Worm (Caenorhabditis elegans): ENCODE measurements around the gene ttr-12.

The ttr-12 gene

DNA sequence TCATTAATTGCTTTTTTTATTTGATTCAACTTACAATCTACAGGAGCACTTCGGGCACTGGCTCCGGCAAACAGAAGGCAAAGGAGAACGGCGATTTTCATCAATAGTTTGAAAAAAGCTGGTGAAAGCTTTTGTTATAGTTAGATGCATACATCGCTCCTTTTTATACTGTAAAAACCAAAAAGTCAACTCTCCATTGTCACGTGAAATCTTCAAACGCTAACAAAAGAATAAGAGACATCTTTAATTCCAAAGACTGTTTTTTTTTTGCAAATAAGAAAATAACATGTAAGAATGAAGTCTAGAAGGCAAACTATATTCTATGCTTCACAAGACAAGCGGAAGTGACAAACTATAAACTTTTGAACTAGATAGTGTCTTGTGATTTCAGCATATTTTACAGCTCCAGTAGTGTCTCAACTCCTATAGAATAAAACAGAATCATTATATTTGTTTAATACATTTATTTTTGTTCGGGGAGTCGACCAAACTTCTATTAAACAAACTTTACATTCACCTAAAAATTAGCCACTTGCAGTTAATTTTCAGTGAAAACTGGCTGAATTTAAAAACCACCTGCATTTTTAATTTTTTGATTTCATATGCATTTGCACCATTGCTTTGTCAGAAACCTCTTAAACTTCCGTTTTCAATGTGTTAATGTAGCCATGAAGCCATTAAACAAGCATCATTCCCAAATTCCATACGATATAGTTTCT is 17.6 kb upstream of the ttr-12 start, which contains the start of the genes F46B3.9 and srz-18:
Gene F46B3.9 (minus strand): TSS at position 101 of the 719 bp plus-strand sequence.
Gene srz-18 (plus strand): TSS at position 669 of the 719 bp plus-strand sequence.
- TF ChIP-seq him-1 (tag; optimal IDR thresholded peaks at IDR 0.05) = no peak
- no peak for TF ChIP-seq dao-5 (tag; optimal IDR thresholded peaks at IDR 0.05)
- no peak for TF ChIP-seq W03F9.2 (tag; optimal IDR thresholded peaks at IDR 0.05)

DNA sequence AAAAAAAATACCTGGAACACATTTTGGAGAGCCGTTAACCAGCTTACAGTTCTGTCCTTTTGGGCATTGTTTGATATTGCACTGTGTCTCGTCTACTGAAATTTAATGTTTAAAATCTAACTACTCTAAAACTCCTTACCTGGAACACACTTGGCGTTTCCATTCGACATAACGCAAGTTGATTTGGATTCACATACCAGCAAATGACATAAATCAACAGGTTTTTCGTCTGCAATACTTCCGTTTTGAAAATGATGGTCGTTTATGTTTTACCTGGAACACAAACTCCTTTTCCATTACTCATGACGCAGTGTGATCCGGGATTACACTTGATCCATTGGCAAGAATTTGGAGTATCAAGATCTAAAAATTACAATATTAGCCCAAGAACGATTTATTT is 16.7 kb upstream of the ttr-12 start:
- TF ChIP-seq W03F9.2 (tag; optimal IDR thresholded peaks at IDR 0.05) (no peak), dao-5 (tag; optimal IDR thresholded peaks at IDR 0.05) (no peak), him-1 (tag; optimal IDR thresholded peaks at IDR 0.05) (no peak)

DNA sequence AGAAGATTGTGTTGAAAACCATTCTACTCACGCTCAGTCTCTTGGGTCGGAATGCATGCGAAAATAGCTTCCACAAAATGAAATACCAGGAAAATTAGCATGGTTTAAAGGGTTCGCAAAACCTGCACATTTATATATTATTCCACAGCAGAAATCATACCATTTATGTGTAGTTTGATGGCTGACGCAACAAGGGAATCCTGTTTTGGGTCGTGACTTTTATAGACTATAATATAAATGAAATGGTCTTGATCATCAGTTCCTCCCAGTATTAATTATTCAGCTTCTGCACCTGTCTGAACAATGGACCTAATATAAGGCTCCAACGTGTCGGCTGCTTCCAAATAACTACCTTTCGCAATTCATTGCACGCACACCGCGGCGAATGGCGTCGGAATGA is 14.5 kb upstream of the ttr-12 start, which contains the start of gene F46B3.8:
Gene F46B3.8 (minus strand): TSS at position 101 of the 400 bp plus-strand sequence.
- no peak for TF ChIP-seq W03F9.2 (tag; optimal IDR thresholded peaks at IDR 0.05)
- no peak for TF ChIP-seq dao-5 (tag; optimal IDR thresholded peaks at IDR 0.05)
- TF ChIP-seq him-1 (tag; optimal IDR thresholded peaks at IDR 0.05) = no peak

DNA sequence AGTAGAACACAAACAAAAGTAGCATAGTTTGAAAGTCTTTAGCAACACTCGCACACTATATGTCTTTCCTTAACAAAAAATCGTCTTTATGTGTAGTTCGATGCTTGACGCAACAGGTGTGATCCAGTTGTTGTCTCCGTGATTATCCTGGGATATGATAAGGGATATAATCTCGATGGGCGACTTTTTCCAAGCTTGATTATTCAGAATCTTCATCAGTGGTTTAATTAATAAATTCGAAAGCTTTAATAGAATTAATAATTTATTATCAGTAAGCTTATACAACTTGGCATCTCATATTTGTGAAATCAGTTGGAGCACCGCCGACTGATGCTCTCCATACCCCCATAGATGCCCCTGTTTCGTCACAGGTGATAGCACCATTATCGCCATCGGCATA is 10.0 kb upstream of the ttr-12 start, which contains the start of gene F46B3.7:
Gene F46B3.7 (minus strand): TSS at position 101 of the 400 bp plus-strand sequence.
- TF ChIP-seq W03F9.2 (tag; optimal IDR thresholded peaks at IDR 0.05) (no peak), dao-5 (tag; optimal IDR thresholded peaks at IDR 0.05) (no peak), him-1 (tag; optimal IDR thresholded peaks at IDR 0.05) (no peak)

DNA sequence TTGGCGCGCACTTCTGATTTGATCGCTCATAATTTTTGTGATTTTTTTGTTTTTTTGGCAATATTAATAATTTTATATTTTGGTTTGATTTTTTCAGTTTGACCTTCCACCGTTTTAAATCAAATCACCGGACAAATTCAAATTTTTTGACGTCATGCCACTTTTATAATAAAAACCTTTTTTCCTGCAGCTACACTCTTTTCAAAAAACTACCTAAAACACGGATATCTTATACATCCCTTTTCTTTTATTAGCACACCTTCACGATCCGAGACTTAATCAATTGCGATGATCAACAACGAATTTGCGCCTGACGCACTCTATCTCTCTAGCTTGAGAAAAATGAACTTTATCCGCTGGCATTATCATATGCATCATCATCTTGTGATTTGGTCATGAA is 906 bp upstream of the ttr-12 start, which contains the start of gene grd-2:
Gene grd-2 (plus strand): TSS at position 301 of the 400 bp plus-strand sequence.
- TF ChIP-seq him-1 (tag; optimal IDR thresholded peaks at IDR 0.05) (no peak), dao-5 (tag; optimal IDR thresholded peaks at IDR 0.05) (no peak), W03F9.2 (tag; optimal IDR thresholded peaks at IDR 0.05) (no peak)

DNA sequence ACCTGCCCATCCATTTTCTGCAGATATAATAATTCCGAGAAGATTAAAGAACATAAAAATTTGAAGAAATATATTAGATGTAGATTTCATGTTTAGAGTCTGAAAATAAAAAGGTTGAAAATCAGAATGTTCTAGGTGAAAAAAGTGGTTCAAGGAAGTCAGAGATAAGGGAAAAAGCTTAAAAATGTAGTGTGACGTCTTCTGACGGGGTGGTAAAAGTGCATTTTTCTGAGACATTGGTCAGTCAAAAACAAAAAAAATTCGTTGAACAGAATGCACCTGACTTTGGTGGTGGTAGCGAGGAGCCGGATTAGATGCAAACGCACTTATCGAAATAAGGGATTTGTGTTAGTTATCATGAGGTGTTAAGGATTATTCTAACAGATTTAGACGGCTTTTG is 2.0 kb downstream of the ttr-12 start, which contains the start of gene F46B3.23:
Gene F46B3.23 (minus strand): TSS at position 101 of the 400 bp plus-strand sequence.
- no peak for TF ChIP-seq dao-5 (tag; optimal IDR thresholded peaks at IDR 0.05)
- TF ChIP-seq W03F9.2 (tag; optimal IDR thresholded peaks at IDR 0.05) = no peak
- no peak for TF ChIP-seq him-1 (tag; optimal IDR thresholded peaks at IDR 0.05)

DNA sequence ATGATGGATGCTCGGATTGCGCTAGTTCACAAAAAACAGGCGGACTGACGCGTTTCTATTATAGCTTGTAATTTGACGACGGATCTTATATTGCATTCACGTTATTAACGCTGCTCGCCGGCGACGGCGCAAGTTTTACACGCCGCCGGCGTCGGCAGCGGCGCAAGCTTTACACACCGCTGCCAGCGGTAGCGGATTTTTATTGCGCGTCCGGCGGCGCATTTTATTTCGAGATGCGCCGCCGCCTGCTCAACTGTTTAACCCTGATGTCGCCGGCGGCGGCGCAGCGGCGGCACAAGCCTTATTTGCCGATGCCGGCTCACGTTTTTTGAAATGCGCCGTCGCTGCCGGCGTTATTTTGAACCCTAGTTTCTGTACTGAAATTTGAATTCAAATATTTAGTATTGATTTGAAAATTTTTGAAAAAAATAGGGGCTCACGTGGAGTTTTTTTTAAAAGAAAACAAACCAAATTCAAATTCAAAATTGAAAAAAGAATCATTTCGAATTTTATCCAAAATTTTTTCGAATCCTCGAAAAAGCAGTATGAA is 3.9 kb downstream of the ttr-12 start, which contains the start of gene ttr-57:
Gene ttr-57 (plus strand): TSS at position 500 of the 550 bp plus-strand sequence.
- no peak for TF ChIP-seq him-1 (tag; optimal IDR thresholded peaks at IDR 0.05)
- TF ChIP-seq dao-5 (tag; optimal IDR thresholded peaks at IDR 0.05) = no peak
- no peak for TF ChIP-seq W03F9.2 (tag; optimal IDR thresholded peaks at IDR 0.05)

DNA sequence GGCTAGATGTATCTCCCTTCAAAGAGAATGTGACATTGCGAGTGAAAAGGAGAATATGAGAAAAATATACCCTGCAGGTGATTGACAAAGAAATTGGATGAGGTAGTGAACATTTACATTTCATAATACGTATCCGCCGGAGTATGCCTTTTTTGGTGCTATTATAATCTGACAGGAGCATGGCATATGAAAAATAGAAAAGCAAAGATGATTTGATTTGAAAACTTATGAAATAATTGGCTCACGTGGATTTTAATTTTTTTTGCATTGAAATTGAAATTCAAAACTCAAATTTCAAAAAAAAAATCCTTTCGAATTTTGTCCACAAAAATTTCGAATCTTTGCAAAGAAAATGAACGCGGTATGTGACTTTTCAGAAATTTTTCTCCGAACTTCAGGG is 5.6 kb downstream of the ttr-12 start, which contains the start of gene ttr-11:
Gene ttr-11 (plus strand): TSS at position 301 of the 400 bp plus-strand sequence.
- TF ChIP-seq W03F9.2 (tag; optimal IDR thresholded peaks at IDR 0.05) = no peak
- TF ChIP-seq dao-5 (tag; optimal IDR thresholded peaks at IDR 0.05) = no peak
- no peak for TF ChIP-seq him-1 (tag; optimal IDR thresholded peaks at IDR 0.05)

DNA sequence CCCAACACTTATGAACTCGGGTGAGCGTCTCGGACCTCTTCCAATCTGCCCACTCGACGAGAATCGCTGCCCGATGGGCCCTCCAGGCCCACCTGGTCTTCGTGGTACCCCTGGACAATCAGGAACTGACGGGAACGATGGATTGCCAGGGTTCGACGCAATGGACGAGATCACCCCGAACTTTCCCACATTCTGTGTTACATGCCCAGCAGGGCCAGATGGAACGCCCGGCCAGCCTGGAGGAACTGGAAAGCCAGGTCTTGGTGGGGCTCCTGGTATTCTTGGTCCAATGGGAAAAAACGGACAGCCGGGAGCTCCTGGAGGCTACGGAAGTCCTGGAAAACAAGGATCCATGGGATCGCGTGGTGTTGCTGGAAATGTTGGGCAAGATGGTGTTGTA is 7.9 kb downstream of the ttr-12 start:
- TF ChIP-seq W03F9.2 (tag; optimal IDR thresholded peaks at IDR 0.05) (no peak), dao-5 (tag; optimal IDR thresholded peaks at IDR 0.05) (no peak), him-1 (tag; optimal IDR thresholded peaks at IDR 0.05) (no peak)

DNA sequence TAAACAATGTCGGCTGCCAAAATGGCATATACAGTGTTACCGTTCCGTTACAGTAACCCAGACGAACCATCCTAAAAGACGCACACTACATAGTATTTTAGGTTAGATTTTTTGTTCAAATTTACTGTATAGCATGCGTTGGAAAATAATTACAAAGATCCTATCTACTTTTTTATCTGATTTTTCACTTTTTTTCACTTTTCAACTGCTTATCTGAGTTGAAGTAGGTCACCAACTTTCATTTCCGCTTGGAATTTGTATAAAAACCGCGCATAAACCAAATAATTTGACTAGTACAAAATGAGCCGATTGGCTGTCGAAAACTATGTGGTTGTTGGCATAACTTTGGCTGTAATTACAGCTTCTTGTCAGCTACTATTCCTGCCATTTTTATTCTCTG is 8.8 kb downstream of the ttr-12 start, which contains the start of gene col-163:
Gene col-163 (plus strand): TSS at position 301 of the 400 bp plus-strand sequence.
- TF ChIP-seq him-1 (tag; optimal IDR thresholded peaks at IDR 0.05) = no peak
- TF ChIP-seq dao-5 (tag; optimal IDR thresholded peaks at IDR 0.05) = no peak

DNA sequence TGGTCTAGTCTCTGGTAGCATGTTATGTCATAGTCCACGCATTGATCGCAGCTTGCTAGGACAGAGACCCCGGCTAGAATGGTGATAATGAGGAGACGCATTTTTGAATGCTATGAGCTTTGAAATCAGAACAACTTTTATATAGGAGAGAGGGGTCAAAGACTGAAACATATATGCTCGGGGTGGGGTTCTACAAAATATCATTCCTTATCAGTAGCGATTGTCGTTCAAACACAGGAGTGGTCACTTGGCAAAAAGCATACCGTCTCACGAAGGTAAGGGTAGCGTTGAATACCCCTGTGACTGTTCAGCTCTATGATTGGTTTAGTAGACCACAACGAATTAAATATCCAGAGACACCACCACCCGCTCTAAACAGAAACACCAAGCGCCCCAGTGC is 11.5 kb downstream of the ttr-12 start, which contains the start of gene F46B3.1:
Gene F46B3.1 (minus strand): TSS at position 101 of the 400 bp plus-strand sequence.
- TF ChIP-seq dao-5 (tag; optimal IDR thresholded peaks at IDR 0.05) = no peak
- TF ChIP-seq W03F9.2 (tag; optimal IDR thresholded peaks at IDR 0.05) = no peak
- TF ChIP-seq him-1 (tag; optimal IDR thresholded peaks at IDR 0.05) = no peak

DNA sequence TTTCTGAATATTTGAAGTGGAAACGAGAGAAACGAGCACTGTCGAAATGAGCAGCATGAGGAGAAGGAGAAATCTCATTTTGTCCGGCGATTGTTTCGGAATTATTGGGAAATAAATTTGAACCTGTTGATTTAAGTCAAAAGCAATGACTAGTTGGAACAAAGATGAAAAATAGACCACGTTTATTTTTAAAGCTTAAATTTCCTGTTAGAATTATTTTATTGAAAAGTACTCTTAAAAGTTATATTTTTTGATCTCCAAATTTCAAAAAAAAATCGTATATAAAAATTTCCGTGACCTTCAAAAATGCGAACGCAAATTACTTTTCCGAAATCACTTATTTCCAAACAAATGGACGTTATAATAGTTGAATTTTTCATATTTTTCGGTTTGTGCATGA is 12.9 kb downstream of the ttr-12 start, which contains the start of gene F26F2.11:
Gene F26F2.11 (minus strand): TSS at position 101 of the 400 bp plus-strand sequence.
- no peak for TF ChIP-seq W03F9.2 (tag; optimal IDR thresholded peaks at IDR 0.05)
- TF ChIP-seq dao-5 (tag; optimal IDR thresholded peaks at IDR 0.05) = no peak
- TF ChIP-seq him-1 (tag; optimal IDR thresholded peaks at IDR 0.05) = no peak

DNA sequence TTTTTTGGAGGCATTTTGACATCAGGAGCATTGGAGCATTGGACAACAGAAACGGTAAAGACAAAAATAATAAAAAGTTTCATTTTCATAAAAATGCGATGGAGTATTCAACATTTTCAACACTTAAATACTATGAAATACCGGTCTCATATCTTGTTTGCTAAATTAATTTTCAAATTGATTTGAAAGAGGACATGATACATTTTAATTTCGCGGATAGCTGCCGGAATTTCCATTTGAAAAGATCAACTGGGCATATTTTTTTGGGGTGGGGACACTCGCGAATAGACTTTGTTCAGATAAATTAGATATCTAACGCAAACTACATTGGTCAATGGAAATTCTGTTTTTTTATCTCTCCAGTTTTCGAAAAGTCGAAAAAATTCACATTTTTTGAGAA is 13.8 kb downstream of the ttr-12 start, which contains the start of gene F26F2.10:
Gene F26F2.10 (minus strand): TSS at position 101 of the 400 bp plus-strand sequence.
- TF ChIP-seq him-1 (tag; optimal IDR thresholded peaks at IDR 0.05) = no peak
- TF ChIP-seq W03F9.2 (tag; optimal IDR thresholded peaks at IDR 0.05) = no peak
- no peak for TF ChIP-seq dao-5 (tag; optimal IDR thresholded peaks at IDR 0.05)
